Fruit fly (Drosophila melanogaster) whole organism, prepupa: ENCODE results near the gene CG44838.

Source experiments
- CG10631 ChIP-seq: fragments of 200-800 bp; sonication (Bioruptor generic); optimal IDR thresholded peaks from 2 replicates; lab custom pipeline; 2016; ENCODE audit warnings: missing biosample characterization, missing genetic modification characterization
- CG10669 ChIP-seq: fragments of 200-800 bp; sonication (Bioruptor generic); optimal IDR thresholded peaks from 3 replicates; lab custom pipeline; 2018; ENCODE audit warnings: missing biosample characterization, mild to moderate bottlenecking, missing genetic modification characterization, moderate library complexity
- CG11294 ChIP-seq: fragments of 200-800 bp; sonication (Bioruptor generic); IDR thresholded peaks from 2 replicates; pipeline ENCODE4 v1.3.6; 2022; ENCODE audit warnings: missing biosample characterization, missing genetic modification characterization
- CG11762 ChIP-seq: fragments of 200-800 bp; sonication (Bioruptor generic); optimal IDR thresholded peaks from 3 replicates; lab custom pipeline; 2016; ENCODE audit warnings: missing biosample characterization, missing genetic modification characterization; ENCODE audit not compliant: insufficient read depth
- CG11902 ChIP-seq: fragments of 200-800 bp; sonication (Bioruptor generic); optimal IDR thresholded peaks from 3 replicates; lab custom pipeline; 2016; ENCODE audit warnings: missing biosample characterization, missing genetic modification characterization
- CG15336 ChIP-seq: fragments of 200-800 bp; sonication (Bioruptor generic); IDR thresholded peaks from 2 replicates; pipeline ENCODE4 v1.3.6; 2022; ENCODE audit warnings: missing biosample characterization, missing genetic modification characterization
- CG16779 ChIP-seq: fragments of 200-800 bp; sonication (Bioruptor generic); optimal IDR thresholded peaks from 3 replicates; lab custom pipeline; 2017; ENCODE audit warnings: missing biosample characterization, mild to moderate bottlenecking, missing genetic modification characterization
- CG3032 ChIP-seq: fragments of 200-800 bp; optimal IDR thresholded peaks from 2 replicates; lab custom pipeline; 2019; ENCODE audit warnings: missing biosample characterization, mild to moderate bottlenecking, missing genetic modification characterization, moderate library complexity
- CG32006 ChIP-seq: fragments of 200-800 bp; sonication (Bioruptor generic); optimal IDR thresholded peaks from 3 replicates; lab custom pipeline; 2017; ENCODE audit warnings: missing biosample characterization, mild to moderate bottlenecking, missing genetic modification characterization
- CG34406 ChIP-seq: fragments of 200-800 bp; sonication (Bioruptor generic); optimal IDR thresholded peaks from 3 replicates; lab custom pipeline; 2016; ENCODE audit warnings: missing biosample characterization, missing genetic modification characterization
- CG3919 ChIP-seq: fragments of 200-800 bp; sonication (Bioruptor generic); optimal IDR thresholded peaks from 3 replicates; lab custom pipeline; 2016; ENCODE audit warnings: missing biosample characterization, missing genetic modification characterization
- CG4318 ChIP-seq: fragments of 200-800 bp; sonication (Bioruptor generic); optimal IDR thresholded peaks from 3 replicates; lab custom pipeline; 2017; ENCODE audit warnings: missing biosample characterization, mild to moderate bottlenecking, missing genetic modification characterization
- CG6276 ChIP-seq: fragments of 200-800 bp; sonication (Bioruptor generic); optimal IDR thresholded peaks from 2 replicates; lab custom pipeline; 2017; ENCODE audit warnings: missing biosample characterization, mild to moderate bottlenecking, missing genetic modification characterization
- CG6808 ChIP-seq: fragments of 200-800 bp; sonication (Bioruptor generic); optimal IDR thresholded peaks from 3 replicates; lab custom pipeline; 2017; ENCODE audit warnings: missing biosample characterization, missing genetic modification characterization, mild to moderate bottlenecking, moderate library complexity, missing genetic modification reagents
- CG6854 ChIP-seq: fragments of 200-800 bp; sonication (Bioruptor generic); optimal IDR thresholded peaks from 2 replicates; lab custom pipeline; 2017; ENCODE audit warnings: missing biosample characterization, mild to moderate bottlenecking, missing genetic modification characterization
- CG7368 ChIP-seq: fragments of 200-800 bp; sonication (Bioruptor generic); optimal IDR thresholded peaks from 3 replicates; lab custom pipeline; 2016; ENCODE audit warnings: missing biosample characterization, missing genetic modification characterization
- CG8119 ChIP-seq: fragments of 200-800 bp; sonication (Bioruptor generic); IDR thresholded peaks from 3 replicates; pipeline ENCODE4 v1.3.6; 2022; ENCODE audit warnings: missing biosample characterization, missing genetic modification characterization
- CG8632 ChIP-seq: fragments of 200-800 bp; sonication (Bioruptor generic); optimal IDR thresholded peaks from 3 replicates; lab custom pipeline; 2016; ENCODE audit warnings: missing biosample characterization, missing genetic modification characterization
- Eip75B ChIP-seq: fragments of 200-800 bp; sonication (Bioruptor generic); optimal IDR thresholded peaks from 3 replicates; lab custom pipeline; 2016; ENCODE audit warnings: missing biosample characterization, missing genetic modification characterization
- Eip78C ChIP-seq: fragments of 200-800 bp; sonication (Bioruptor generic); peaks from one replicate; lab custom pipeline; 2016; ENCODE audit warnings: missing biosample characterization, missing genetic modification characterization
- Ets96B ChIP-seq: fragments of 200-800 bp; optimal IDR thresholded peaks from 2 replicates; lab custom pipeline; 2019; ENCODE audit warnings: missing biosample characterization, mild to moderate bottlenecking, missing genetic modification characterization, moderate library complexity
- Gug ChIP-seq: fragments of 200-800 bp; sonication (Bioruptor generic); IDR thresholded peaks from 2 replicates; pipeline ENCODE4 v1.3.6; 2022; ENCODE audit warnings: missing biosample characterization, missing genetic modification characterization
- Hr38 ChIP-seq: sonication (Bioruptor generic); optimal IDR thresholded peaks from 2 replicates; lab custom pipeline; 2016; ENCODE audit warnings: missing biosample characterization, missing genetic modification characterization
- Hr4 ChIP-seq: fragments of 200-800 bp; sonication (Bioruptor generic); optimal IDR thresholded peaks from 3 replicates; lab custom pipeline; 2016; ENCODE audit warnings: missing biosample characterization, missing genetic modification characterization
- Lpt ChIP-seq: fragments of 200-800 bp; sonication (Bioruptor generic); optimal IDR thresholded peaks from 3 replicates; lab custom pipeline; 2016; ENCODE audit warnings: missing biosample characterization, missing genetic modification characterization
- Met ChIP-seq: fragments of 200-800 bp; sonication (Bioruptor generic); optimal IDR thresholded peaks from 3 replicates; lab custom pipeline; 2016; ENCODE audit warnings: missing biosample characterization, missing genetic modification characterization
- Smox ChIP-seq: fragments of 200-800 bp; sonication (Bioruptor generic); optimal IDR thresholded peaks from 3 replicates; lab custom pipeline; 2016; ENCODE audit warnings: missing biosample characterization, missing genetic modification characterization
- Sox102F ChIP-seq: fragments of 200-800 bp; sonication (Bioruptor generic); optimal IDR thresholded peaks from 2 replicates; lab custom pipeline; 2016; ENCODE audit warnings: missing biosample characterization, mild to moderate bottlenecking, missing genetic modification characterization
- achi ChIP-seq: fragments of 200-800 bp; sonication (Bioruptor generic); optimal IDR thresholded peaks from 3 replicates; lab custom pipeline; 2016; ENCODE audit warnings: missing biosample characterization, missing genetic modification characterization
- acj6 ChIP-seq: fragments of 200-800 bp; sonication (Bioruptor generic); optimal IDR thresholded peaks from 3 replicates; lab custom pipeline; 2016; ENCODE audit warnings: missing biosample characterization, missing genetic modification characterization
- cyc ChIP-seq: fragments of 200-800 bp; sonication (Bioruptor generic); optimal IDR thresholded peaks from 3 replicates; lab custom pipeline; 2016; ENCODE audit warnings: missing biosample characterization, missing genetic modification characterization
- dsx ChIP-seq: fragments of 200-800 bp; optimal IDR thresholded peaks from 3 replicates; lab custom pipeline; 2019; ENCODE audit warnings: missing biosample characterization, mild to moderate bottlenecking, missing genetic modification characterization, moderate library complexity; ENCODE audit not compliant: poor library complexity, severe bottlenecking
- eg ChIP-seq: fragments of 200-800 bp; sonication (Bioruptor generic); IDR thresholded peaks from 3 replicates; pipeline ENCODE4 v1.3.6; 2022; ENCODE audit warnings: missing biosample characterization, missing genetic modification characterization
- fd59A ChIP-seq: fragments of 200-800 bp; sonication (Bioruptor generic); optimal IDR thresholded peaks from 2 replicates; lab custom pipeline; 2017; ENCODE audit warnings: missing biosample characterization, mild to moderate bottlenecking, missing genetic modification characterization, missing genetic modification reagents
- fkh ChIP-seq: fragments of 200-800 bp; sonication (Bioruptor generic); optimal IDR thresholded peaks from 3 replicates; lab custom pipeline; 2017; ENCODE audit warnings: missing biosample characterization, mild to moderate bottlenecking, missing genetic modification characterization, moderate library complexity
- lz ChIP-seq: fragments of 200-800 bp; sonication (Bioruptor generic); optimal IDR thresholded peaks from 3 replicates; lab custom pipeline; 2016; ENCODE audit warnings: missing biosample characterization, missing genetic modification characterization
- net ChIP-seq: fragments of 200-800 bp; sonication (Bioruptor generic); optimal IDR thresholded peaks from 3 replicates; lab custom pipeline; 2016; ENCODE audit warnings: missing biosample characterization, missing genetic modification characterization
- pdm3 ChIP-seq: fragments of 200-800 bp; sonication (Bioruptor generic); optimal IDR thresholded peaks from 3 replicates; lab custom pipeline; 2016; ENCODE audit warnings: missing biosample characterization, missing genetic modification characterization
- spab ChIP-seq: fragments of 200-800 bp; sonication (Bioruptor generic); optimal IDR thresholded peaks from 2 replicates; lab custom pipeline; 2017; ENCODE audit warnings: missing biosample characterization, mild to moderate bottlenecking, missing genetic modification characterization, missing genetic modification reagents
- ss ChIP-seq, 2 experiments: fragments of 200-800 bp; sonication (Bioruptor generic); optimal IDR thresholded peaks; 2 replicates in 1 of 2; 3 replicates in 1 of 2; lab custom pipeline; 2017 to 2018; ENCODE audit warnings: mild to moderate bottlenecking in 2 of 2, missing biosample characterization in 2 of 2, missing genetic modification characterization in 2 of 2, moderate library complexity in 1 of 2
- svp ChIP-seq: fragments of 200-800 bp; sonication (Bioruptor generic); peaks from one replicate; lab custom pipeline; 2016; ENCODE audit warnings: missing biosample characterization, missing genetic modification characterization
- topi ChIP-seq: fragments of 200-800 bp; sonication (Bioruptor generic); optimal IDR thresholded peaks from 3 replicates; lab custom pipeline; 2016; ENCODE audit warnings: missing biosample characterization, missing genetic modification characterization
- vri ChIP-seq: fragments of 200-800 bp; sonication (Bioruptor generic); optimal IDR thresholded peaks from 3 replicates; lab custom pipeline; 2016; ENCODE audit warnings: missing biosample characterization, mild to moderate bottlenecking, missing genetic modification characterization

Gene CG44838

DNA sequence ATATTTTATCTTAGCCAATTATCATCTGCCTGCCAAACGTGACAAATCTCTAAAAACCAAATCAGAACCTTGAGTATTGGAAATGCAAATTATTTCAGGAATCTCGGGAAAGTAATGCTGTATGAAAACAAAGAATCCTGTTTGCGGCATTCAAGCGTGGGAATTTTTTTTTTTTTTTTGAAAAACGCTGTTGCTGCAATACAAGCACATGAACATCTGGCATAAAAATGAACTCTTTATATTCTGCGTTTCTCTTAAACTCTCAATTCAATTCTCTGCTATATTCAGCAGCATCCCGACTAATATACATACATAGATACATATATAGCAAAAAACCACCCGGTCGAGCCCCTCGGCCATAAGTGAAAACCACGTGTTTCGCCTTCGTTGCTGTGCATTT is 40.4 kb downstream of the CG44838 start:
- TF ChIP-seq CG15336 (GFP tag; lab: Robert Waterston, UW) (no peak), Eip78C (GFP tag; lab: Kevin White, UChicago) (peak; percentile 23)
- TF ChIP-seq, all 60 proteins: peak for 1

DNA sequence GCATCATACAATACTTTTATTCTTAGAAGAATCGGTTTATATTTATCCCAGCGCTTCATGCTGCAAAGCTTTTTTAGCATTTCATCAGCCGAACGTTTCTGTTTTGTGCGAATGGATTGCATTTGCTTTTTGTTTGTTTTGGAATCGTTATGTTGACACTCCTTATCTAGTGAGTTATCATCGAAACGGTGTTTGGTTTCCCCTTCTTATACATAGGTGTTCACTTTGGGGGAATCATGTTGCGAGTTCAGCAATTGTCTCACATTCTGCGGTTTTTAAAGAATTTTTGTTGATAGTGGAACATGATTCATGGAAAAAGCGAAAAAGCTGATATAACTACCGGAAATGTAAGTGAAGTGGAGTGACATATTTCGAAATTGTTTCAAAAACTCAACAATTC is 41.4 kb downstream of the CG44838 start:
- no peak for TF ChIP-seq topi
- TF ChIP-seq CG10669 (GFP tag; lab: Kevin White, UChicago), result no peak
- no peak for TF ChIP-seq vri (GFP tag; lab: Kevin White, UChicago)
- TF ChIP-seq spab (GFP tag; lab: Kevin White, UChicago), result no peak
- peak; percentile 39 for TF ChIP-seq fkh (GFP tag; lab: Kevin White, UChicago)
- TF ChIP-seq cyc, result no peak
- TF ChIP-seq CG32006 (GFP tag; lab: Kevin White, UChicago), result no peak
- no peak for TF ChIP-seq CG11294 (GFP tag; lab: Robert Waterston, UW)

DNA sequence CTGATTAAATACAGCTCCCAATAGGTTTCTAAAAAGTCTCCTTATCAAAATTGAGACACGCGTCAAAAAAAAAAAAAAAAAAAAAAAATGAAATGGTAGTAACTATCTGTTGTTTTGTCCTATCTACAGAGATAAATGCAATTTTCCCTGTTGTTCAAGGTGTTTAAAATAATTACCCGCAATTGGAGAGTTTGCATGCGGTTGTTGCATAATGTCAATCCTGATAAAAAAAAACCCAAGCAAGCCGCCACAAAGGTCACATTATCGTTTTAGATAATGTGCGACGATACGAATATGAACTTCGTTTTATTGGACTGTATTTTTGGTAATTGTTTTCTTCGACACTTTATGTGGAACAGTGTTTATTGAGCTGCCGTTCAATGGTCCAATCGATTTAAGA is 42.0 kb downstream of the CG44838 start:
- TF ChIP-seq CG11762 (GFP tag; lab: Kevin White, UChicago) (no peak), vri (GFP tag; lab: Kevin White, UChicago) (peak; percentile 39), fkh (GFP tag; lab: Kevin White, UChicago) (no peak)

DNA sequence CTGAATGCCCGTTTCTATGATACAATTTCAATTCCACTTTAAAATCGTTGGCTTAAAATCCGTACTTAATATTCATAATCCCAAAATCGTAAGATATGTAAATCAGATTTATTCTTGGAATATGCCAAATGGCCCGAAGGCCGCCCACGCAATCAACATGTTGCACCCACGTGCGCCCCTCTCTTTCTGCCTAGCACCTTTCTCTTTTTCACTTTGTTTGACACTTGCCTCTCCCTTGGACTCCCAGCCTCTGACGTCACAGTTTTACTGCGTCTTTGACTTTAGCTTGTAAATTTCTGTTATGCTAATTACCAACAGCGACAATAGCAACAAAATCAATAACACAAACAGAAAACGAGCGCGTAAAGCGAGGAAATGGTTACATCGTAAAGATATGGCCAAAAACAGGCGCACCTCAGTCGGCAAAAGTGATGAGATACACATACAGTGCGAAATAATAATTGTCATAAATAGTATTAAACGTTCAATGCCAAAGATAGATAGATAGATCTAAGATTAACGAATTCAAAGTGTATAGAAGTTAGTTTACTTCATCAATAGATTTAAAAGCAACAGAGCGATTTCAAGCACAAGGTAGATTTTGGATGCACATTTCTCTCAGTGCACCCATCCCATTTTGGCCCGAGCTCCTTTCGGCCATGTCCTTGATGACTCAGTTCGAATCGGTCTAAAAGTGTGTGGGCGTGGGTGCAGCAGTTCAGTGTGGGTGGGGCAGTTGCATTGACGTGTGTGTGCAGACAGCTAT is 42.9 kb downstream of the CG44838 start:
- peak; percentile 59 for TF ChIP-seq svp (GFP tag; lab: Kevin White, UChicago)
- peak; percentile 87 for TF ChIP-seq Eip78C (GFP tag; lab: Kevin White, UChicago)
- TF ChIP-seq CG11294 (GFP tag; lab: Robert Waterston, UW), result no peak
- TF ChIP-seq Hr4 (GFP tag; lab: Kevin White, UChicago), result peak; percentile 35
- TF ChIP-seq Lpt (GFP tag; lab: Kevin White, UChicago), result peak; percentile 46
- no peak for TF ChIP-seq CG16779 (tag; lab: Kevin White, UChicago)
- peak; percentile 23 for TF ChIP-seq net (GFP tag; lab: Kevin White, UChicago)
- 0 out of 3 replicates have a peak, but pooled peaks have one; percentile 22 for TF ChIP-seq CG8119 (GFP tag; lab: Robert Waterston, UW)
- TF ChIP-seq spab (GFP tag; lab: Kevin White, UChicago), result peak; percentile 23
- no peak for TF ChIP-seq Hr38
- TF ChIP-seq ss (GFP tag; optimal IDR thresholded peaks at IDR 0.05; lab: Kevin White, UChicago), result no peak
- TF ChIP-seq pdm3, result no peak
- no peak for TF ChIP-seq vri (GFP tag; lab: Kevin White, UChicago)
- TF ChIP-seq CG10631 (GFP tag; lab: Kevin White, UChicago), result no peak
- TF ChIP-seq acj6 (GFP tag; lab: Kevin White, UChicago), result no peak
- peak; percentile 26 for TF ChIP-seq cyc
- TF ChIP-seq Sox102F (GFP tag; lab: Kevin White, UChicago), result no peak
- TF ChIP-seq CG11902 (GFP tag; lab: Kevin White, UChicago), result no peak
- no peak for TF ChIP-seq Met (GFP tag; lab: Kevin White, UChicago)
- 0 out of 3 replicates have a peak, but pooled peaks have one; percentile 39 for TF ChIP-seq eg (GFP tag; lab: Robert Waterston, UW)
- no peak for TF ChIP-seq CG8632 (GFP tag; lab: Kevin White, UChicago)
- TF ChIP-seq CG10669 (GFP tag; lab: Kevin White, UChicago), result peak; percentile 43
- no peak for TF ChIP-seq CG34406
- TF ChIP-seq CG3919 (GFP tag; lab: Kevin White, UChicago), result no peak
- no peak for TF ChIP-seq CG4318 (GFP tag; lab: Kevin White, UChicago)
- peak; percentile 23 for TF ChIP-seq topi
- TF ChIP-seq Ets96B (tag; lab: Kevin White, UChicago), result peak; percentile 43
- TF ChIP-seq CG7368 (GFP tag; lab: Kevin White, UChicago), result peak; percentile 6
- TF ChIP-seq Smox (GFP tag; lab: Kevin White, UChicago), result no peak
- no peak for TF ChIP-seq CG6854 (GFP tag; lab: Kevin White, UChicago)
- no peak for TF ChIP-seq lz (GFP tag; lab: Kevin White, UChicago)
- peak; percentile 4 for TF ChIP-seq Eip75B (GFP tag; lab: Kevin White, UChicago)
- TF ChIP-seq fd59A (GFP tag; lab: Kevin White, UChicago), result no peak
- peak; percentile 13 for TF ChIP-seq CG6808 (GFP tag; lab: Kevin White, UChicago)
- 0 out of 2 replicates have a peak, but pooled peaks have one; percentile 49 for TF ChIP-seq Gug (GFP tag; lab: Robert Waterston, UW)
- TF ChIP-seq CG6276 (GFP tag; lab: Kevin White, UChicago), result peak; percentile 23
- TF ChIP-seq fkh (GFP tag; lab: Kevin White, UChicago), result peak; percentile 10
- peak; percentile 6 for TF ChIP-seq dsx (GFP tag; lab: Kevin White, UChicago)
- no peak for TF ChIP-seq CG3032 (tag; lab: Kevin White, UChicago)
- TF ChIP-seq achi (GFP tag; lab: Kevin White, UChicago), result no peak
